Worm (Caenorhabditis elegans) whole organism, mixed stage, embryonic: ENCODE measurements around the gene ZC190.10.

Experiments used
- M03D4.4 ChIP-seq: sonication (generic microtip); optimal IDR thresholded peaks from 2 replicates; lab custom pipeline; 2017; ENCODE audit warnings: mild to moderate bottlenecking, missing genetic modification characterization, missing compliant biosample characterization
- blmp-1 ChIP-seq: fragments of 150-350 bp; optimal IDR thresholded peaks from 2 replicates; lab custom pipeline; 2014; ENCODE audit warnings: missing biosample characterization, missing genetic modification characterization
- ceh-43 ChIP-seq: fragments of 200-800 bp; sonication (Bioruptor generic); optimal IDR thresholded peaks from 2 replicates; lab custom pipeline; 2018; ENCODE audit warnings: mild to moderate bottlenecking, missing genetic modification characterization, moderate library complexity, missing compliant biosample characterization
- ces-1 ChIP-seq: fragments of 150-350 bp; optimal IDR thresholded peaks from 2 replicates; lab custom pipeline; 2014; ENCODE audit warnings: missing biosample characterization, missing genetic modification reagents, missing genetic modification characterization
- cnd-1 ChIP-seq: fragments of 200-800 bp; sonication (Bioruptor generic); optimal IDR thresholded peaks from 2 replicates; lab custom pipeline; 2018; ENCODE audit warnings: mild to moderate bottlenecking, missing genetic modification characterization, missing compliant biosample characterization
- drap-1 ChIP-seq: fragments of 200-800 bp; sonication (Bioruptor generic); optimal IDR thresholded peaks from 3 replicates; lab custom pipeline; 2018; ENCODE audit warnings: mild to moderate bottlenecking, missing genetic modification characterization, missing compliant biosample characterization
- elt-1 ChIP-seq: sonication (generic microtip); optimal IDR thresholded peaks from 2 replicates; lab custom pipeline; 2017; ENCODE audit warnings: missing genetic modification characterization, mild to moderate bottlenecking, missing compliant biosample characterization, antibody characterized with exemption, moderate library complexity, borderline replicate concordance; ENCODE audit not compliant: insufficient read depth
- elt-3 ChIP-seq: fragments of 150-350 bp; optimal IDR thresholded peaks from 2 replicates; lab custom pipeline; 2014; ENCODE audit warnings: missing biosample characterization, missing genetic modification characterization
- flh-1 ChIP-seq: fragments of 200-800 bp; sonication (Bioruptor generic); optimal IDR thresholded peaks from 2 replicates; lab custom pipeline; 2018; ENCODE audit warnings: mild to moderate bottlenecking, missing genetic modification characterization, moderate library complexity, missing compliant biosample characterization
- ham-2 ChIP-seq: fragments of 200-800 bp; sonication (Bioruptor generic); optimal IDR thresholded peaks from 2 replicates; lab custom pipeline; 2018; ENCODE audit warnings: mild to moderate bottlenecking, missing genetic modification characterization, missing compliant biosample characterization
- hlh-1 ChIP-seq: fragments of 150-350 bp; optimal IDR thresholded peaks from 2 replicates; lab custom pipeline; 2014; ENCODE audit warnings: missing biosample characterization, missing genetic modification reagents, missing genetic modification characterization
- lin-13 ChIP-seq: fragments of 150-350 bp; optimal IDR thresholded peaks from 2 replicates; lab custom pipeline; 2014; ENCODE audit warnings: missing biosample characterization, missing genetic modification characterization
- lin-32 ChIP-seq: fragments of 200-800 bp; sonication (Bioruptor generic); optimal IDR thresholded peaks from 2 replicates; lab custom pipeline; 2018; ENCODE audit warnings: mild to moderate bottlenecking, missing genetic modification characterization, missing compliant biosample characterization
- lsy-2 ChIP-seq: fragments of 150-350 bp; optimal IDR thresholded peaks from 2 replicates; lab custom pipeline; 2014; ENCODE audit warnings: missing biosample characterization, missing genetic modification characterization
- mab-5 ChIP-seq: fragments of 150-350 bp; optimal IDR thresholded peaks from 2 replicates; lab custom pipeline; 2014; ENCODE audit warnings: missing biosample characterization, missing genetic modification characterization
- mep-1 ChIP-seq: fragments of 150-350 bp; optimal IDR thresholded peaks from 2 replicates; lab custom pipeline; 2017; ENCODE audit warnings: missing biosample characterization, missing genetic modification reagents, missing genetic modification characterization, inconsistent platforms
- nhr-12 ChIP-seq: fragments of 150-350 bp; optimal IDR thresholded peaks from 2 replicates; lab custom pipeline; 2014; ENCODE audit warnings: missing biosample characterization, missing genetic modification characterization
- nhr-2 ChIP-seq: fragments of 150-350 bp; optimal IDR thresholded peaks from 2 replicates; lab custom pipeline; 2014; ENCODE audit warnings: missing biosample characterization, missing genetic modification characterization
- nhr-28 ChIP-seq: fragments of 150-350 bp; optimal IDR thresholded peaks from 2 replicates; lab custom pipeline; 2014; ENCODE audit warnings: missing biosample characterization, missing genetic modification characterization
- nhr-76 ChIP-seq: sonication (generic microtip); optimal IDR thresholded peaks from 2 replicates; lab custom pipeline; 2017; ENCODE audit warnings: missing biosample characterization, missing genetic modification characterization
- pha-4 ChIP-seq: fragments of 150-350 bp; optimal IDR thresholded peaks from 2 replicates; lab custom pipeline; 2018; ENCODE audit warnings: missing biosample characterization, missing genetic modification reagents, missing genetic modification characterization
- sem-2 ChIP-seq: fragments of 200-800 bp; sonication (Bioruptor generic); optimal IDR thresholded peaks from 2 replicates; lab custom pipeline; 2018; ENCODE audit warnings: mild to moderate bottlenecking, missing genetic modification characterization, missing compliant biosample characterization
- snpc-4 ChIP-seq: fragments of 150-350 bp; optimal IDR thresholded peaks from 2 replicates; lab custom pipeline; 2014; ENCODE audit warnings: missing biosample characterization, missing genetic modification characterization
- sptf-1 ChIP-seq: sonication (generic microtip); optimal IDR thresholded peaks from 2 replicates; lab custom pipeline; 2017; ENCODE audit warnings: mild to moderate bottlenecking, missing genetic modification characterization, moderate library complexity, missing compliant biosample characterization
- unc-120 ChIP-seq: sonication (generic microtip); optimal IDR thresholded peaks from 2 replicates; lab custom pipeline; 2017; ENCODE audit warnings: missing genetic modification characterization, missing compliant biosample characterization; ENCODE audit not compliant: poor library complexity, severe bottlenecking
- unc-39 ChIP-seq: fragments of 150-350 bp; optimal IDR thresholded peaks from 2 replicates; lab custom pipeline; 2014; ENCODE audit warnings: missing biosample characterization, missing genetic modification characterization
- unc-62 ChIP-seq: fragments of 150-350 bp; optimal IDR thresholded peaks from 2 replicates; lab custom pipeline; 2014; ENCODE audit warnings: missing biosample characterization, missing genetic modification reagents, missing genetic modification characterization
- zip-8 ChIP-seq: fragments of 150-350 bp; optimal IDR thresholded peaks from 2 replicates; lab custom pipeline; 2014; ENCODE audit warnings: missing biosample characterization, missing genetic modification characterization
- ztf-11 ChIP-seq: fragments of 150-350 bp; optimal IDR thresholded peaks from 2 replicates; lab custom pipeline; 2014; ENCODE audit warnings: missing biosample characterization, missing genetic modification characterization

The ZC190.10 gene

DNA sequence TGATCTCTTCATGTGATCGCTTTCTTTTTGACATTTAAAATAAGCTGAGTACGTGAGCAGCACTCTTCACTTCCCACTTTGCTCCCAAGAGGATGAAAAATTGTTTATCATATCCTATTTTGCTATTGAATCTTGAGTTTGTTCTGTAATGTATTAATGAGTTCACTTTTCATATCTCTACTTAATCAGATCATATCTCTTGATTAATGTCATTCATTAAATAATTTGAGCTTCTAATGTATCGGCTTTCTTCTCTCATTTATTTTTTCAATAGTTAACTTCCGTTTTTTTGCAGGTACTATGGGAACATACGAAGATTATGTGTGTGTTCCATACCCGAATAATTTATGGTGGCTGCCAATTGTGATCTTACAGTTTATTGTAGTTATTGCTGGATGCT, 15.1 kb downstream of the ZC190.10 start, which contains the start of gene ZC190.2:
TSS of gene ZC190.2 (plus strand) at position 301 of the 400 bp plus-strand sequence.
- TF ChIP-seq drap-1 (GFP tag; lab: Kevin White, UChicago) (no peak), nhr-76 (tag; lab: Kevin White, UChicago) (no peak), elt-1 (tag; lab: Kevin White, UChicago) (no peak), blmp-1 (no peak), unc-39 (tag; lab: Kevin White, UChicago) (no peak), unc-62 (no peak), lin-32 (GFP tag; lab: Kevin White, UChicago) (no peak)

DNA sequence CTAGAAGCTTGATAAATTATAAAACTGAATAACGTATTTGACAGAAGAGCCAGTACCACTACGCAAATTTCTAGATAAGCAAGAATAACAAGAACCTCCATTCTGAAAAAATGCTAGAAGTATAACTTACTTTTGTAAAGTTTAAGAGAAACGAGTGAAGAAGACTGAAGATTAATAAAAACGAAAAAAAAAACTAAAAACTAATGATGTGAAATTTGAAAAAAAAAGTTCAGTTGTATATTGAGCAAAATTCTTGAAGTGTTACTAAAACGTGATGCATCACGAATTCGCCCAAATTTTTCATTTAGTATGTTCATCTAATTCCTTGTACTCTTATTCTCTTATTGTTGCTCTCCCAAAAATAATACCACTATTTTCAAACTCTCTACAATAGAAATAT, 18.9 kb downstream of the ZC190.10 start, which contains the start of gene ZC190.6:
TSS of gene ZC190.6 (minus strand) at position 101 of the 400 bp plus-strand sequence.
- TF ChIP-seq ces-1 (GFP tag; lab: Kevin White, UChicago): no peak
- TF ChIP-seq ham-2 (GFP tag; lab: Kevin White, UChicago): no peak
- no peak for TF ChIP-seq unc-39 (tag; lab: Kevin White, UChicago)
- TF ChIP-seq mab-5 (tag; lab: Kevin White, UChicago): no peak
- TF ChIP-seq elt-3 (tag; lab: Kevin White, UChicago): no peak
- TF ChIP-seq snpc-4 (tag; lab: Kevin White, UChicago): no peak
- no peak for TF ChIP-seq elt-1 (tag; lab: Kevin White, UChicago)
- TF ChIP-seq unc-120: no peak
- TF ChIP-seq flh-1 (GFP tag; lab: Kevin White, UChicago): no peak
- TF ChIP-seq mep-1: no peak
- TF ChIP-seq nhr-2 (tag; lab: Kevin White, UChicago): no peak
- TF ChIP-seq ztf-11 (tag; lab: Kevin White, UChicago): no peak
- no peak for TF ChIP-seq drap-1 (GFP tag; lab: Kevin White, UChicago)
- no peak for TF ChIP-seq nhr-28 (tag; lab: Kevin White, UChicago)
- TF ChIP-seq pha-4 (tag; lab: Kevin White, UChicago): no peak
- no peak for TF ChIP-seq nhr-76 (tag; lab: Kevin White, UChicago)
- TF ChIP-seq, all 35 proteins: peak for 0

DNA sequence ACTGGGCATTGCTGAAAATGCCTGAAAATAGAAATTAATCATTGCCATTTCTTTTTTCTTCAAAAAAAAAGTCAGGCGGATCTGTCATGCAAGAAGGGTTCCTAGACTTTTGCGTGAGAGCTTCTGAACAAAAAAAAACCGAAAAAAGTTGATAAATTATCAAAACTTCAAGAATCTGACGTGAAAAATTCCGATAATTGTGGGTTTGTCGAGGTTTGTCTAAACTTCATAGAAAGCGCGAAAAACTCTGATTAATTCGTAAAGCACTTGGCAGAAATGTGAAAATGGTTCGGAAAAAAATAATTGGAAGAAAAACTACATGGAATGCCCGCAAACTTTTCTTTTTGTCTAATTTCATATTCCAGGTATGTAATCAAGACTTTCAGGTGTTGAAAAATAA, 22.6 kb downstream of the ZC190.10 start, which contains the start of gene ZC190.5:
TSS of gene ZC190.5 (minus strand) at position 101 of the 400 bp plus-strand sequence.
- TF ChIP-seq nhr-2 (tag; lab: Kevin White, UChicago) (no peak), unc-39 (tag; lab: Kevin White, UChicago) (no peak), lsy-2 (tag; lab: Kevin White, UChicago) (no peak), elt-1 (tag; lab: Kevin White, UChicago) (no peak), cnd-1 (tag; lab: Kevin White, UChicago) (no peak), lin-32 (GFP tag; lab: Kevin White, UChicago) (no peak), unc-62 (no peak), nhr-12 (tag; lab: Kevin White, UChicago) (no peak), flh-1 (GFP tag; lab: Kevin White, UChicago) (no peak), hlh-1 (tag; lab: Kevin White, UChicago) (no peak), sptf-1 (tag; lab: Kevin White, UChicago) (no peak), zip-8 (tag; lab: Kevin White, UChicago) (no peak), elt-3 (tag; lab: Kevin White, UChicago) (no peak), lin-13 (tag; lab: Kevin White, UChicago) (no peak), M03D4.4 (tag; lab: Kevin White, UChicago) (no peak), ztf-11 (tag; lab: Kevin White, UChicago) (no peak), sem-2 (GFP tag; lab: Kevin White, UChicago) (no peak), pha-4 (tag; lab: Kevin White, UChicago) (no peak), blmp-1 (no peak), mab-5 (tag; lab: Kevin White, UChicago) (no peak)

DNA sequence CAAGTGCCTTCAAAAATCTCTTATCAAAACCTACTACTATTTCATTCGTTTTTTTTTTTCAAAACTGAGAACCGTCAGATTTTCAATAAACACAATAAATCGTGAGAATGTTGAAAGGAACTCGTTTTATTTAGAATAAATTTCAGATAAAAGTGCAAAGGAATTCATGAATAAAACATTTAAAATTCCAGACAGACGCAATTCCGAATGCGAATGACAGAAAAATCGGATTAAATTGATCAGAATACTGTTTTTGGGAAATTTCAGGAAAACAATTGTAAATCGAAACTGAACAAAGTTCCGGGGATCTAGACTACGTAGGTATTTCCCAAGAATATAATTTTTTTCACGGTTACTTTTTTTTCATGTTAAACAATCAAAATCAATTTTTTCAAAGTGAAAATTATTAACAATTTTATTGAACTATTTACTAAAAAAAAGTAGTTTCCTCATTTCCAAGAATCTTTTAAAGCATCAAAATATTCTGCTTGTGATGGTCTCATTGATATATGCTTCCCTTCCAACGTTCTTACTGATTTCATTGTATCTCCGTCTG, 24.5 kb downstream of the ZC190.10 start:
- no peak for TF ChIP-seq unc-39 (tag; lab: Kevin White, UChicago)
- no peak for TF ChIP-seq lin-13 (tag; lab: Kevin White, UChicago)
- no peak for TF ChIP-seq ces-1 (GFP tag; lab: Kevin White, UChicago)
- no peak for TF ChIP-seq pha-4 (tag; lab: Kevin White, UChicago)
- no peak for TF ChIP-seq mep-1
- no peak for TF ChIP-seq zip-8 (tag; lab: Kevin White, UChicago)
- no peak for TF ChIP-seq cnd-1 (tag; lab: Kevin White, UChicago)
- TF ChIP-seq elt-3 (tag; lab: Kevin White, UChicago): no peak
- no peak for TF ChIP-seq sptf-1 (tag; lab: Kevin White, UChicago)
- TF ChIP-seq ham-2 (GFP tag; lab: Kevin White, UChicago): no peak
- no peak for TF ChIP-seq lin-32 (GFP tag; lab: Kevin White, UChicago)

DNA sequence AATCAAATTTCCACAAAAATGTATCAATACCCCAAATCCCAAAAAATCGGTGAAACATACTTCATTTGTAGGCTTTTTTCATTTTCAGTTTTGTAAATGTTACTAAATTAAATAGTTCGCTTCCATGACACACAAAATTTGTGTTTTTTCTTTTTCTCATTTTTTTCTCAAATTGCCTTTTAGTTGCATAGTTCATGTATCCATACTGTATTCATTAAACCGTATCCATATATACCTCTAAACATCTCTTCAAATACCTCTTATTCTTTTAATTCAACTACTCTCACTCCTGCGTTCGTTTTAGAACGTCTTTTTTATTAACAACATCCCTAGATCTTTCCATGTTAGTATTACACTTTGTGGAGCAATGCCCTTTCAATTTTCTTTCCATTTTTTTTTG, 25.4 kb downstream of the ZC190.10 start:
- TF ChIP-seq ceh-43 (GFP tag; lab: Kevin White, UChicago) (no peak), lsy-2 (tag; lab: Kevin White, UChicago) (no peak)
